Worm (Caenorhabditis elegans) whole organism, L4 larva: Measurements from ENCODE around the gene icln-1.

Source experiments
- D1046.2 ChIP-seq: fragments of 200-800 bp; sonication (Bioruptor generic); IDR thresholded peaks from 2 replicates; pipeline ENCODE4 v1.3.6; 2022; ENCODE audit warnings: missing genetic modification characterization, missing compliant biosample characterization
- F10B5.3 ChIP-seq: sonication (generic microtip); optimal IDR thresholded peaks from 2 replicates; lab custom pipeline; 2016; ENCODE audit warnings: mild to moderate bottlenecking, missing genetic modification characterization, missing compliant biosample characterization
- F37D6.2 ChIP-seq: sonication (generic microtip); optimal IDR thresholded peaks from 2 replicates; lab custom pipeline; 2016; ENCODE audit warnings: mild to moderate bottlenecking, missing genetic modification characterization, missing compliant biosample characterization
- F49E8.2 ChIP-seq: sonication (generic microtip); optimal IDR thresholded peaks from 2 replicates; lab custom pipeline; 2016; ENCODE audit warnings: missing compliant biosample characterization, mild to moderate bottlenecking, missing genetic modification characterization, borderline replicate concordance
- Y105C5A.15 ChIP-seq: fragments of 200-800 bp; sonication (Bioruptor generic); IDR thresholded peaks from 2 replicates; pipeline ENCODE4 v1.3.6; 2022; ENCODE audit warnings: missing genetic modification characterization, missing compliant biosample characterization
- Y5F2A.4 ChIP-seq: fragments of 200-800 bp; sonication (Bioruptor generic); optimal IDR thresholded peaks from 2 replicates; lab custom pipeline; 2018; ENCODE audit warnings: mild to moderate bottlenecking, missing genetic modification characterization, missing compliant biosample characterization
- ZK337.2 ChIP-seq: fragments of 200-800 bp; sonication (Bioruptor generic); IDR thresholded peaks from 2 replicates; pipeline ENCODE4 v1.3.6; 2022; ENCODE audit warnings: missing genetic modification reagents, missing genetic modification characterization, missing compliant biosample characterization
- aha-1 ChIP-seq: fragments of 150-350 bp; peaks from one replicate; lab custom pipeline; 2014; ENCODE audit warnings: missing biosample characterization, missing genetic modification characterization
- ama-1 ChIP-seq: fragments of 150-350 bp; optimal IDR thresholded peaks from 2 replicates; lab custom pipeline; 2014; ENCODE audit warnings: inconsistent platforms, mixed read lengths
- ceh-44 ChIP-seq: fragments of 200-800 bp; sonication (Bioruptor generic); IDR thresholded peaks from 2 replicates; pipeline ENCODE4 v1.3.6; 2022; ENCODE audit warnings: missing genetic modification reagents, missing genetic modification characterization, missing compliant biosample characterization
- ceh-62 ChIP-seq: sonication (generic microtip); optimal IDR thresholded peaks from 2 replicates; lab custom pipeline; 2017; ENCODE audit warnings: missing biosample characterization, missing genetic modification characterization
- ces-1 ChIP-seq: fragments of 150-350 bp; sonication (generic microtip); optimal IDR thresholded peaks from 4 replicates; lab custom pipeline; 2014; ENCODE audit warnings: missing biosample characterization, missing genetic modification reagents, missing genetic modification characterization
- daf-16 ChIP-seq, 3 experiments: sonication (generic microtip); optimal IDR thresholded peaks; 2 replicates each; lab custom pipeline; 2016 to 2017; ENCODE audit warnings: missing genetic modification characterization in 3 of 3, missing genetic modification reagents in 3 of 3, mild to moderate bottlenecking in 2 of 3, missing compliant biosample characterization in 2 of 3, missing biosample characterization in 1 of 3, moderate library complexity in 1 of 3
- daf-8 ChIP-seq: fragments of 200-800 bp; sonication (Bioruptor generic); IDR thresholded peaks from 2 replicates; pipeline ENCODE4 v1.3.6; 2022; ENCODE audit warnings: missing genetic modification characterization, missing compliant biosample characterization
- dmd-6 ChIP-seq: fragments of 200-800 bp; sonication (Bioruptor generic); IDR thresholded peaks from 2 replicates; pipeline ENCODE4 v1.3.6; 2022; ENCODE audit warnings: missing genetic modification reagents, missing genetic modification characterization, missing compliant biosample characterization
- dmd-8 ChIP-seq: fragments of 200-800 bp; sonication (Bioruptor generic); IDR thresholded peaks from 2 replicates; pipeline ENCODE4 v1.3.6; 2022; ENCODE audit warnings: missing genetic modification characterization, missing compliant biosample characterization
- dmd-9 ChIP-seq: fragments of 200-800 bp; sonication (Bioruptor generic); IDR thresholded peaks from 2 replicates; pipeline ENCODE4 v1.3.6; 2022; ENCODE audit warnings: missing genetic modification reagents, missing genetic modification characterization, missing compliant biosample characterization
- dpl-1 ChIP-seq: fragments of 150-350 bp; optimal IDR thresholded peaks from 2 replicates; lab custom pipeline; 2014; ENCODE audit warnings: missing biosample characterization, missing genetic modification reagents, missing genetic modification characterization
- dve-1 ChIP-seq: sonication (generic microtip); optimal IDR thresholded peaks from 2 replicates; lab custom pipeline; 2017; ENCODE audit warnings: antibody characterized with exemption, mild to moderate bottlenecking, missing genetic modification characterization, missing compliant biosample characterization; ENCODE audit not compliant: insufficient read depth
- egl-27 ChIP-seq: sonication (generic microtip); optimal IDR thresholded peaks from 3 replicates; lab custom pipeline; 2017; ENCODE audit warnings: missing biosample characterization, missing genetic modification reagents, missing genetic modification characterization
- egl-43 ChIP-seq: fragments of 200-800 bp; sonication (Bioruptor generic); IDR thresholded peaks from 2 replicates; pipeline ENCODE4 v1.3.6; 2022; ENCODE audit warnings: missing genetic modification reagents, missing genetic modification characterization, missing compliant biosample characterization
- fkh-10 ChIP-seq: fragments of 150-350 bp; optimal IDR thresholded peaks from 2 replicates; lab custom pipeline; 2014; ENCODE audit warnings: missing biosample characterization, missing genetic modification reagents, missing genetic modification characterization
- hlh-11 ChIP-seq: fragments of 200-800 bp; sonication (Bioruptor generic); optimal IDR thresholded peaks from 2 replicates; lab custom pipeline; 2018; ENCODE audit warnings: mild to moderate bottlenecking, missing genetic modification characterization, missing compliant biosample characterization
- hlh-30 ChIP-seq: sonication (generic microtip); optimal IDR thresholded peaks from 2 replicates; lab custom pipeline; 2017; ENCODE audit warnings: antibody characterized with exemption, mild to moderate bottlenecking, missing genetic modification characterization, missing compliant biosample characterization; ENCODE audit not compliant: insufficient read depth
- hmg-1.1 ChIP-seq: fragments of 200-800 bp; sonication (Bioruptor generic); IDR thresholded peaks from 2 replicates; pipeline ENCODE4 v1.3.6; 2022; ENCODE audit warnings: missing genetic modification reagents, missing genetic modification characterization, missing compliant biosample characterization
- jun-1 ChIP-seq: fragments of 150-350 bp; optimal IDR thresholded peaks from 2 replicates; lab custom pipeline; 2014; ENCODE audit warnings: missing biosample characterization, missing genetic modification reagents, missing genetic modification characterization
- lin-15B ChIP-seq: fragments of 150-350 bp; sonication (generic microtip); optimal IDR thresholded peaks from 3 replicates; lab custom pipeline; 2014; ENCODE audit warnings: missing biosample characterization, missing genetic modification characterization
- lin-38 ChIP-seq: fragments of 200-800 bp; sonication (Bioruptor generic); IDR thresholded peaks from 2 replicates; pipeline ENCODE4 v1.3.6; 2022; ENCODE audit warnings: missing genetic modification reagents, missing genetic modification characterization, missing compliant biosample characterization
- madf-9 ChIP-seq: fragments of 200-800 bp; sonication (Bioruptor generic); conservative IDR thresholded peaks from 2 replicates; pipeline ENCODE4 v1.3.6; 2022; ENCODE audit warnings: missing genetic modification reagents, missing genetic modification characterization, missing compliant biosample characterization
- mdl-1 ChIP-seq, 2 experiments: fragments of 150-350 bp in 1 of 2; sonication (generic microtip) in 1 of 2; optimal IDR thresholded peaks; 2 replicates each; lab custom pipeline; 2014 to 2017; ENCODE audit warnings: missing biosample characterization in 2 of 2, missing genetic modification characterization in 2 of 2
- mdt-29 ChIP-seq: fragments of 200-800 bp; sonication (Bioruptor generic); IDR thresholded peaks from 2 replicates; pipeline ENCODE4 v1.3.6; 2022; ENCODE audit warnings: missing genetic modification reagents, missing genetic modification characterization, missing compliant biosample characterization
- mes-2 ChIP-seq: sonication (generic microtip); optimal IDR thresholded peaks from 2 replicates; lab custom pipeline; 2016; ENCODE audit warnings: missing genotype, mild to moderate bottlenecking, missing genetic modification characterization, missing compliant biosample characterization; ENCODE audit not compliant: poor library complexity, severe bottlenecking
- nhr-102 ChIP-seq: sonication (generic microtip); optimal IDR thresholded peaks from 2 replicates; lab custom pipeline; 2016; ENCODE audit warnings: mild to moderate bottlenecking, missing genetic modification characterization, moderate library complexity, missing compliant biosample characterization
- nhr-111 ChIP-seq: fragments of 200-800 bp; sonication (Bioruptor generic); optimal IDR thresholded peaks from 2 replicates; lab custom pipeline; 2018; ENCODE audit warnings: mild to moderate bottlenecking, missing genetic modification characterization, missing compliant biosample characterization
- nhr-28 ChIP-seq: fragments of 150-350 bp; optimal IDR thresholded peaks from 2 replicates; lab custom pipeline; 2014; ENCODE audit warnings: missing biosample characterization, missing genetic modification characterization
- nhr-42 ChIP-seq: fragments of 200-800 bp; sonication (Bioruptor generic); IDR thresholded peaks from 2 replicates; pipeline ENCODE4 v1.3.6; 2022; ENCODE audit warnings: missing genetic modification characterization, missing compliant biosample characterization
- pha-4 ChIP-seq, 2 experiments: fragments of 150-350 bp in 1 of 2; fragments of 200-800 bp in 1 of 2; sonication (Bioruptor generic) in 1 of 2; IDR thresholded peaks in 1 of 2; optimal IDR thresholded peaks in 1 of 2; 2 replicates each; pipeline versions ENCODE4 v1.3.6 to Lab custom; 2014 to 2022; ENCODE audit warnings: missing genetic modification characterization in 2 of 2, missing genetic modification reagents in 2 of 2, missing biosample characterization in 1 of 2, missing compliant biosample characterization in 1 of 2
- php-3 ChIP-seq: fragments of 200-800 bp; sonication (Bioruptor generic); IDR thresholded peaks from 2 replicates; pipeline ENCODE4 v1.3.6; 2022; ENCODE audit warnings: missing genetic modification reagents, missing genetic modification characterization, missing compliant biosample characterization
- rbr-2 ChIP-seq: sonication (generic microtip); optimal IDR thresholded peaks from 2 replicates; lab custom pipeline; 2016; ENCODE audit warnings: missing genotype, missing genetic modification characterization, missing compliant biosample characterization
- sdz-12 ChIP-seq: fragments of 200-800 bp; sonication (Bioruptor generic); optimal IDR thresholded peaks from 2 replicates; lab custom pipeline; 2018; ENCODE audit warnings: mild to moderate bottlenecking, missing genetic modification characterization, missing compliant biosample characterization
- skn-1 ChIP-seq: fragments of 150-350 bp; optimal IDR thresholded peaks from 2 replicates; lab custom pipeline; 2014; ENCODE audit warnings: missing biosample characterization, missing genetic modification characterization
- snpc-1.2 ChIP-seq: fragments of 200-800 bp; sonication (Bioruptor generic); IDR thresholded peaks from 2 replicates; pipeline ENCODE4 v1.3.6; 2022; ENCODE audit warnings: missing genetic modification reagents, missing genetic modification characterization, missing compliant biosample characterization
- snpc-4 ChIP-seq: fragments of 150-350 bp; optimal IDR thresholded peaks from 2 replicates; lab custom pipeline; 2014; ENCODE audit warnings: missing biosample characterization, missing genetic modification characterization
- unc-39 ChIP-seq: sonication (generic microtip); optimal IDR thresholded peaks from 2 replicates; lab custom pipeline; 2017; ENCODE audit warnings: missing biosample characterization, missing genetic modification characterization
- unc-62 ChIP-seq, 3 experiments: fragments of 150-350 bp in 1 of 3; sonication (generic microtip); optimal IDR thresholded peaks in 2 of 3; peaks in 1 of 3; 1 replicate in 1 of 3; 2 replicates in 2 of 3; lab custom pipeline; 2014 to 2017; ENCODE audit warnings: missing biosample characterization in 3 of 3, missing genetic modification characterization in 3 of 3, missing genetic modification reagents in 3 of 3, missing genotype in 1 of 3
- zip-11 ChIP-seq: fragments of 200-800 bp; sonication (Bioruptor generic); IDR thresholded peaks from 2 replicates; pipeline ENCODE4 v1.3.6; 2022; ENCODE audit warnings: missing genetic modification characterization, missing compliant biosample characterization
- ztf-7 ChIP-seq: fragments of 150-350 bp; optimal IDR thresholded peaks from 2 replicates; lab custom pipeline; 2014; ENCODE audit warnings: missing biosample characterization, missing genetic modification characterization

Gene icln-1

DNA sequence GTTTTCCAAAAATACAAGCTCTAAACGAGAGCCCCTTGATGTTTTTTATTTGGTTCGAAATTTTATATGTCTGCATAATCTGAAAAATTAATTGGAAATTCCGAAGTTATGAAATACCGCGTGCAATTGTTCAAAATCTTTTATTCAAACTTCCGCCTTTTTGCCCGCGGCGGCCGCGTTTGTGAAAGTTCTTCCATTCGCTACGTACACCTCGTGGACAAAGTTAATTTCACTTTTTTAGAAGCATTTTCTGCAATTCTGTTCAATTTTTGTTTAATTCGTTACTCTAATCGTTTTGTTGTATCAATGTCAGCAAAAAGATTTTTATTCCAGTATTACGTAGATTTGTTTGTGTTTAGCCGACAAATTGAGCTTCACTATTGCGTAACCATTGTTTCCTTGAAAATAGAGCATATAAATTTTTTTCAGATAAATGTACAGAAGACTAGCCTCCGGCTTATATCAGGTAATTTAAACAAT lies 21.2 kb downstream of the icln-1 start, which contains the start of gene mppb-1 (continued):
- TF ChIP-seq hmg-1.1 = peak; percentile 72
- no peak for TF ChIP-seq egl-27 (tag; lab: Kevin White, UChicago)
- peak; percentile 67; the same call in 1 of the 2 replicates for TF ChIP-seq D1046.2 (GFP tag; lab: Robert Waterston, UW)
- peak; percentile 84 for TF ChIP-seq madf-9
- TF ChIP-seq snpc-4 = no peak
- TF ChIP-seq ceh-44 = peak; percentile 84
- 0 out of 2 replicates have a peak, but pooled peaks have one; percentile 34 for TF ChIP-seq nhr-42 (GFP tag; lab: Robert Waterston, UW)
- TF ChIP-seq dmd-9 (GFP tag; lab: Robert Waterston, UW) = peak; percentile 90
- peak; percentile 63 for TF ChIP-seq hlh-30 (tag; lab: Kevin White, UChicago)
- peak; percentile 31 for TF ChIP-seq F37D6.2
- peak; percentile 79 for TF ChIP-seq dmd-6
- TF ChIP-seq pha-4 (GFP tag; IDR thresholded peaks at IDR 0.05; lab: Robert Waterston, UW) = peak; percentile 62; the same call in 1 of the 2 replicates
- TF ChIP-seq pha-4 (tag; optimal IDR thresholded peaks at IDR 0.05; lab: Kevin White, UChicago) = peak; percentile 15
- TF ChIP-seq ama-1 (lab: Kevin White, UChicago) = no peak
- TF ChIP-seq nhr-102 = peak; percentile 30
- no peak for TF ChIP-seq dmd-8 (GFP tag; lab: Robert Waterston, UW)
- no peak for TF ChIP-seq nhr-111 (GFP tag; lab: Kevin White, UChicago)
- no peak for TF ChIP-seq lin-15B (tag; lab: Kevin White, UChicago)
- TF ChIP-seq dpl-1 (GFP tag; lab: Kevin White, UChicago) = peak; percentile 97
- 0 out of 2 replicates have a peak, but pooled peaks have one; percentile 30 for TF ChIP-seq Y105C5A.15
- TF ChIP-seq hlh-11 = peak; percentile 50
- TF ChIP-seq ceh-62 = no peak
- no peak for TF ChIP-seq skn-1 (tag; lab: Kevin White, UChicago)
- TF ChIP-seq dve-1 (tag; lab: Kevin White, UChicago) = no peak
- no peak for TF ChIP-seq daf-16 (GFP tag; optimal IDR thresholded peaks at IDR 0.05; lab: Kevin White, UChicago)
- TF ChIP-seq daf-16 (tag; optimal IDR thresholded peaks at IDR 0.05; lab: Kevin White, UChicago) = no peak
- no peak for TF ChIP-seq F49E8.2 (tag; lab: Kevin White, UChicago)
- peak; percentile 71 for TF ChIP-seq lin-38 (GFP tag; lab: Robert Waterston, UW)
- TF ChIP-seq sdz-12 (GFP tag; lab: Kevin White, UChicago) = peak; percentile 52
- peak; percentile 56; the same call in 1 of the 2 replicates for TF ChIP-seq snpc-1.2
- peak; percentile 53 for TF ChIP-seq rbr-2 (tag; lab: Kevin White, UChicago)
- no peak for TF ChIP-seq Y5F2A.4 (GFP tag; lab: Kevin White, UChicago)
- 0 out of 2 replicates have a peak, but pooled peaks have one; percentile 52 for TF ChIP-seq php-3 (GFP tag; lab: Robert Waterston, UW)
- no peak for TF ChIP-seq ces-1
- TF ChIP-seq mes-2 (tag; lab: Kevin White, UChicago) = peak; percentile 100
- TF ChIP-seq nhr-28 (tag; lab: Kevin White, UChicago) = peak; percentile 55
- 0 out of 2 replicates have a peak, but pooled peaks have one; percentile 40 for TF ChIP-seq mdt-29 (GFP tag; lab: Robert Waterston, UW)
- TF ChIP-seq ztf-7 (tag; lab: Kevin White, UChicago) = peak; percentile 38
- peak; percentile 76 for TF ChIP-seq fkh-10 (GFP tag; lab: Kevin White, UChicago)
- no peak for TF ChIP-seq daf-8 (GFP tag; lab: Robert Waterston, UW)
- TF ChIP-seq unc-39 = no peak
- TF ChIP-seq jun-1 (tag; lab: Kevin White, UChicago) = no peak
- TF ChIP-seq ZK337.2 (GFP tag; lab: Robert Waterston, UW) = peak; percentile 94
- TF ChIP-seq mdl-1 (tag; optimal IDR thresholded peaks at IDR 0.05; lab: Kevin White, UChicago) = peak in 1 of 2 experiments; percentile 61
- TF ChIP-seq unc-62 (GFP tag; optimal IDR thresholded peaks at IDR 0.05 in 1 of 2; lab: Kevin White, UChicago) = no peak
- TF ChIP-seq unc-62 (tag; optimal IDR thresholded peaks at IDR 0.05; lab: Kevin White, UChicago) = no peak
- no peak for TF ChIP-seq F10B5.3 (tag; lab: Kevin White, UChicago)
- TF ChIP-seq zip-11 (GFP tag; lab: Robert Waterston, UW) = no peak
- peak; percentile 48 for TF ChIP-seq aha-1 (tag; lab: Kevin White, UChicago)
- TF ChIP-seq egl-43 (GFP tag; lab: Robert Waterston, UW) = no peak
